Worm (Caenorhabditis elegans): ENCODE data around the gene pals-24.
A peak's percentile ranks its signal among the peaks of the same experiment; 100 is the strongest.

pals-24 gene

DNA sequence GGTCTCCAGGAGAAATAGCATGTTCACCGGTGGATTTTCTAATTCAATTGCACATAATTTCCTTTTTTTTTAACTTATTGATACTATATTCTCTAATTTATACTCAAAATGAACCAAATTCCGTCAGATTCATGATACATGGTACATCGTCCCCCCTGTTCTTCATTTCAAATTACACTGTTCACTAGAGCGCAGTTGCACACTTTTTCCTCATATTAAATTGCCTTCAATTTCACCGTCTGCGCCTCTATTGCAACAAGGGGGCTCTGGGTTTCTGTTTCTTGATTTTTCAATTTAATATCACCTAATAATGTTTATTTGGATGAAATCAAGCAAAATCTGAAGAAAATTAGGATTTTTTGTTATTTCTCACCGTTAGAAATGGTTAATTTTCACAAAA is 11.4 kb downstream of the pals-24 start:
- no peak for TF ChIP-seq hmg-4 (GFP tag; optimal IDR thresholded peaks at IDR 0.05)
- TF ChIP-seq F13C5.2 (tag; optimal IDR thresholded peaks at IDR 0.05): peak; percentile 31

DNA sequence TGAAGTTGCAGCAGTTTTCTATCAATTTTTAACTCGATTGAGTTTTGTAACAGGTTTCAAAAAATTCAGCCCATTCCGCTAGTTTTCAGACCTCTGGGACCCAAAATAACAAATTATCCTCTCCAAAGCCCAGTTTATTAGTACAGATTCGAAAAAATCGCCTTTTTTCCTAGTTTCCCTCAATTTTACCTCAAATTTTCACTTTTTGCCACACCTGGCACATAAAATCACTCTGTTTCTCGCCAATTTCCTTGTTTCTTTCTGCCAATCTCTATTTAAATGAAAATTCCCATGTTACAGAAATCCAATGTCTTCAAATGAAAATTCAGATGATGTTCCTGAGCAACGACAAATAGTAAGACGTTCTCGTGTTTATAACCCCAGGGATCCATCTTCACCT is 11.9 kb downstream of the pals-24 start, which contains the start of gene pals-22:
Gene pals-22 (plus strand): TSS at position 301 of the 400 bp plus-strand sequence.
- no peak for TF ChIP-seq hmg-4 (GFP tag; optimal IDR thresholded peaks at IDR 0.05)
- TF ChIP-seq hnd-1 (tag; optimal IDR thresholded peaks at IDR 0.05): no peak
- no peak for TF ChIP-seq ets-7 (tag; optimal IDR thresholded peaks at IDR 0.05)
- TF ChIP-seq scrt-1 (GFP tag; IDR thresholded peaks at IDR 0.05): no peak
- no peak for TF ChIP-seq tra-4 (tag; optimal IDR thresholded peaks at IDR 0.05)
- no peak for TF ChIP-seq hmbx-1 (tag; optimal IDR thresholded peaks at IDR 0.05)
- TF ChIP-seq F13C5.2 (tag; optimal IDR thresholded peaks at IDR 0.05): no peak
- no peak for TF ChIP-seq tbx-11 (GFP tag; IDR thresholded peaks at IDR 0.05)
- TF ChIP-seq aly-1 (tag; optimal IDR thresholded peaks at IDR 0.05): no peak
- TF ChIP-seq sea-1 (GFP tag; conservative IDR thresholded peaks at IDR 0.05): no peak
- no peak for TF ChIP-seq B0310.2 (tag; optimal IDR thresholded peaks at IDR 0.05)
- TF ChIP-seq pes-1 (GFP tag; IDR thresholded peaks at IDR 0.05): no peak
- TF ChIP-seq flt-1 (GFP tag; IDR thresholded peaks at IDR 0.05): no peak
- no peak for TF ChIP-seq ceh-13 (GFP tag; optimal IDR thresholded peaks at IDR 0.05)
- TF ChIP-seq ceh-36 (tag; optimal IDR thresholded peaks at IDR 0.05): no peak

DNA sequence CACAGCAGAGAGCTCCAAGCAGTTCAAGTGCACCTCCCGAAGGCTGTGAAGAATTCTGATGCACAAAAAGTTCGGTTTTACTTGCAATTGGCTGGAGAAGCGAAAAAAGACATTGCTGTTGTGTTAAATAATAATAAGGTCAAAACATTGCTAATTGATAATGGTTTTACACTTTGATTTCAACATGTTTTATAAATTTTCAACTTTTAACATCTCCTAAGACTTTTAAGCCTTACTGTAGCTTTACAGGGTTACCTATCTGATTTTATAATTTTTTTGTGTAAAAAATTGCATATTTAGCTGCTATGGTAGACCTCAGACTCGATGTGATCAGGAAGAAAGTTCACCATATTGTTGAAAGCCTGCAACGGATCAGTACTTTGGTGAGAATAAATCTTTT is 14.0 kb downstream of the pals-24 start, which contains the start of gene pals-25:
Gene pals-25 (plus strand): TSS at position 301 of the 400 bp plus-strand sequence.
- TF ChIP-seq aly-1 (tag; optimal IDR thresholded peaks at IDR 0.05) (no peak), ceh-36 (tag; optimal IDR thresholded peaks at IDR 0.05) (no peak), flt-1 (GFP tag; IDR thresholded peaks at IDR 0.05) (no peak), pes-1 (GFP tag; IDR thresholded peaks at IDR 0.05) (no peak), ama-1 (optimal IDR thresholded peaks at IDR 0.05) (no peak), tbx-37 (GFP tag; conservative IDR thresholded peaks at IDR 0.05) (no peak), B0310.2 (tag; optimal IDR thresholded peaks at IDR 0.05) (no peak), hnd-1 (tag; optimal IDR thresholded peaks at IDR 0.05) (no peak), hmbx-1 (tag; optimal IDR thresholded peaks at IDR 0.05) (no peak), ceh-13 (GFP tag; optimal IDR thresholded peaks at IDR 0.05) (no peak)

DNA sequence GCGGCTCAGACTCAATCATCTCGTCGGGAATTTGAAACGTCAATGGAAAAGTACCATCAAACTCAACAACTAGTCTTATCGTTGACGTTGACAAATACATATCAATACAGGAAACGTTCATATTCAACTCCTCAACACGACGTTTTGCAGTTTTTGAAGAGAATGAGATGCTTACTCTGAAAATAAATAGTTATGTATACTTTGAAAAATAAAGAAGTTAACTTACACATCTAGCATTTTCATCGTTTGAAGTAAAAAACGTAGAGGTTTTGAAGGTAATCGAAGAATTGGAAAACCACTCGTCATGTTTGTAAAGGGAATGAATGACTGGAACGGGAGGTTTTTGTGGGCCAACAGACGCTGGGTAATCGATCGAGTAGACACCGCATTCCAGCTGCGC is 20.7 kb downstream of the pals-24 start, which contains the start of gene fbxb-81:
Gene fbxb-81 (minus strand): TSS at position 314 of the 400 bp plus-strand sequence.
- TF ChIP-seq hmg-4 (GFP tag; optimal IDR thresholded peaks at IDR 0.05): no peak
- TF ChIP-seq F13C5.2 (tag; optimal IDR thresholded peaks at IDR 0.05): no peak
- TF ChIP-seq tbx-37 (GFP tag; conservative IDR thresholded peaks at IDR 0.05): no peak
- no peak for TF ChIP-seq flt-1 (GFP tag; IDR thresholded peaks at IDR 0.05)
- TF ChIP-seq ceh-13 (GFP tag; optimal IDR thresholded peaks at IDR 0.05): no peak
- no peak for TF ChIP-seq ceh-36 (tag; optimal IDR thresholded peaks at IDR 0.05)
- no peak for TF ChIP-seq hnd-1 (tag; optimal IDR thresholded peaks at IDR 0.05)
- TF ChIP-seq ets-7 (tag; optimal IDR thresholded peaks at IDR 0.05): no peak
- no peak for TF ChIP-seq tra-4 (tag; optimal IDR thresholded peaks at IDR 0.05)
- no peak for TF ChIP-seq hmbx-1 (tag; optimal IDR thresholded peaks at IDR 0.05)

DNA sequence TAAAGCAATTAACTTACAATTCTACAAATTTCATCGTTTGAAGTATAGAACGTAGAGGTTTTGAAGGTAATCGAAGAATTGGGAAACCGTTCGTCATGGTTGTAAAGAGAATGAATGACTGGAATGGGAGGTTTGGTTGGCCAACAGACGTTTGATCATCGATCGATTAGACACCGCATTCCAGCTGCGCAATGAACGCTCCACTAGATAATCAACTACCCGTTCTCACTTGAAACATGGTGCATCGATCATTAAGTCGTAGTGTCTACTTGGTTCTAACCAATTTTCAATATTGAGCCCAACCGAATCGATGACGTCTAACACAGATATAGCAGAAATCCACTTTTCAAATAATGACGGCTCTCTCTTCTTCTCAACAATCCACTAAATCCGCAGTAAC is 22.9 kb downstream of the pals-24 start, which contains the start of gene fbxb-82:
Gene fbxb-82 (minus strand): TSS at position 101 of the 400 bp plus-strand sequence.
- TF ChIP-seq tbx-37 (GFP tag; conservative IDR thresholded peaks at IDR 0.05) (no peak), tbx-11 (GFP tag; IDR thresholded peaks at IDR 0.05) (no peak), ceh-13 (GFP tag; optimal IDR thresholded peaks at IDR 0.05) (no peak), F13C5.2 (tag; optimal IDR thresholded peaks at IDR 0.05) (no peak), ets-7 (tag; optimal IDR thresholded peaks at IDR 0.05) (no peak), flt-1 (GFP tag; IDR thresholded peaks at IDR 0.05) (no peak), hnd-1 (tag; optimal IDR thresholded peaks at IDR 0.05) (no peak), scrt-1 (GFP tag; IDR thresholded peaks at IDR 0.05) (no peak), sea-1 (GFP tag; conservative IDR thresholded peaks at IDR 0.05) (no peak), ama-1 (optimal IDR thresholded peaks at IDR 0.05) (no peak), hmg-4 (GFP tag; optimal IDR thresholded peaks at IDR 0.05) (no peak), pes-1 (GFP tag; IDR thresholded peaks at IDR 0.05) (no peak), hmbx-1 (tag; optimal IDR thresholded peaks at IDR 0.05) (no peak), aly-1 (tag; optimal IDR thresholded peaks at IDR 0.05) (no peak), tra-4 (tag; optimal IDR thresholded peaks at IDR 0.05) (no peak), B0310.2 (tag; optimal IDR thresholded peaks at IDR 0.05) (no peak), ceh-36 (tag; optimal IDR thresholded peaks at IDR 0.05) (no peak)

DNA sequence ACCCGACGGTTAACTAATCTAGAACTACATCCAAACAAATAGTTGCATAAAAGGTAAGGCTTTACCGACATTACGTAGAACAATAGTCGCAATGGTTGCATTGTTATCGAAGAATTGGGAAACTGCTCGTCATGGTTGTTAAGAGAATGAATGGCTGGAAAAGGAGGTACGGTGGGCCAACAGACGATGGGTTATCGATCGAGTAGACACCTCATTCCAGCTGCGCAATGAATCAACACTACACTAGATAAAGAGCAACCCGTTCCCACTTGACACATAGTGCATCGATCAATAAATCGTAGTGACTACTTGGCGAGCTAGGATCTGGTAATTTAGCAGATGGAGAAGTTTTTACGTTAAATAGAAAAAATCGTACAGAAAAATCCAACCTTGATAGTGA is 24.8 kb downstream of the pals-24 start, which contains the start of the genes T17A3.12 and fbxb-83:
Gene T17A3.12 (minus strand): TSS at position 101 of the 400 bp plus-strand sequence.
Gene fbxb-83 (minus strand): TSS at position 134 of the 400 bp plus-strand sequence.
- no peak for TF ChIP-seq hmg-4 (GFP tag; optimal IDR thresholded peaks at IDR 0.05)
- TF ChIP-seq ets-7 (tag; optimal IDR thresholded peaks at IDR 0.05): no peak
- no peak for TF ChIP-seq pes-1 (GFP tag; IDR thresholded peaks at IDR 0.05)
- no peak for TF ChIP-seq hnd-1 (tag; optimal IDR thresholded peaks at IDR 0.05)
- no peak for TF ChIP-seq aly-1 (tag; optimal IDR thresholded peaks at IDR 0.05)
- no peak for TF ChIP-seq tra-4 (tag; optimal IDR thresholded peaks at IDR 0.05)
- TF ChIP-seq flt-1 (GFP tag; IDR thresholded peaks at IDR 0.05): no peak
- TF ChIP-seq B0310.2 (tag; optimal IDR thresholded peaks at IDR 0.05): no peak
- TF ChIP-seq ceh-13 (GFP tag; optimal IDR thresholded peaks at IDR 0.05): no peak
- no peak for TF ChIP-seq tbx-11 (GFP tag; IDR thresholded peaks at IDR 0.05)
- TF ChIP-seq ceh-36 (tag; optimal IDR thresholded peaks at IDR 0.05): no peak
- TF ChIP-seq ama-1 (optimal IDR thresholded peaks at IDR 0.05): no peak
- TF ChIP-seq tbx-37 (GFP tag; conservative IDR thresholded peaks at IDR 0.05): no peak
- no peak for TF ChIP-seq hmbx-1 (tag; optimal IDR thresholded peaks at IDR 0.05)
- no peak for TF ChIP-seq F13C5.2 (tag; optimal IDR thresholded peaks at IDR 0.05)
- TF ChIP-seq sea-1 (GFP tag; conservative IDR thresholded peaks at IDR 0.05): no peak
- no peak for TF ChIP-seq scrt-1 (GFP tag; IDR thresholded peaks at IDR 0.05)

DNA sequence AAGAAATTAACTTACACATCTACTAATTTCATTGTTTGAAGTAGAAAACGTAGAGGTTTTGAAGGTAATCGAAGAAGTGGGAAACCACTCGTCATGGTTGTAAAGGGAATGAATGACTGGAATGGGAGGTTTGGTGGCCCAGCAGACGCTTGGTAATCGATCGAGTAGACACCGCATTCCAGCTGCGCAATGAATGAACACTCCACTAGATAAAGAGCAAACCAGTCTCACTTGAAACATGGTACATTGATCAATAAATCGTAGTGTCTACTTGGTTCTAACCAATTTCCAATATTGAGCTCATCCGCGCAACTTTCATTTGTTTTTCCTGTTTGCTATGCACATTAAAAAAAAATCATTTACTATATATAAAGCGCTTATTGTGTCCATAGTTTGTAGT is 26.1 kb downstream of the pals-24 start, which contains the start of gene fbxb-84:
Gene fbxb-84 (minus strand): TSS at position 101 of the 400 bp plus-strand sequence.
- TF ChIP-seq tra-4 (tag; optimal IDR thresholded peaks at IDR 0.05) (no peak), hmg-4 (GFP tag; optimal IDR thresholded peaks at IDR 0.05) (no peak)
